Fruit fly (Drosophila melanogaster) whole organism, embryonic: ENCODE results near the gene Actn.

Experiments
- B-H1 ChIP-seq: fragments of 200-800 bp; sonication (Bioruptor generic); IDR thresholded peaks from 3 replicates; pipeline ENCODE4 v1.3.6; 2022; ENCODE audit warnings: missing biosample characterization, missing genetic modification characterization
- Bteb2 ChIP-seq: fragments of 200-800 bp; sonication (Bioruptor generic); optimal IDR thresholded peaks from 2 replicates; lab custom pipeline; 2016; ENCODE audit warnings: missing biosample characterization, missing genetic modification characterization
- CG10209 ChIP-seq: fragments of 200-800 bp; sonication (Bioruptor generic); optimal IDR thresholded peaks from 3 replicates; lab custom pipeline; 2017; ENCODE audit warnings: missing biosample characterization, mild to moderate bottlenecking, missing genetic modification characterization, missing genetic modification reagents
- CG10274 ChIP-seq: fragments of 200-800 bp; sonication (Bioruptor generic); optimal IDR thresholded peaks from 3 replicates; lab custom pipeline; 2017; ENCODE audit warnings: missing biosample characterization, mild to moderate bottlenecking, missing genetic modification characterization
- CG10654 ChIP-seq: fragments of 200-800 bp; sonication (Bioruptor generic); optimal IDR thresholded peaks from 2 replicates; lab custom pipeline; 2016; ENCODE audit warnings: missing biosample characterization, missing genetic modification characterization
- CG12391 ChIP-seq: fragments of 200-800 bp; sonication (Bioruptor generic); optimal IDR thresholded peaks from 3 replicates; lab custom pipeline; 2018; ENCODE audit warnings: missing biosample characterization, mild to moderate bottlenecking, missing genetic modification characterization, moderate library complexity
- CG12659 ChIP-seq: fragments of 200-800 bp; sonication (Bioruptor generic); optimal IDR thresholded peaks from 3 replicates; lab custom pipeline; 2017; ENCODE audit warnings: mild to moderate bottlenecking, missing biosample characterization, missing genetic modification reagents, missing genetic modification characterization
- CG13287 ChIP-seq: fragments of 200-800 bp; sonication (Bioruptor generic); IDR thresholded peaks from 2 replicates; pipeline ENCODE4 v1.3.6; 2022; ENCODE audit warnings: missing biosample characterization, missing genetic modification characterization; ENCODE audit not compliant: partially characterized antibody
- CG17328 ChIP-seq: fragments of 200-800 bp; sonication (Bioruptor generic); IDR thresholded peaks from 2 replicates; pipeline ENCODE4 v1.3.6; 2022; ENCODE audit warnings: missing biosample characterization, missing genetic modification characterization
- CG31224 ChIP-seq: fragments of 200-800 bp; sonication (Bioruptor generic); IDR thresholded peaks from 2 replicates; pipeline ENCODE4 v1.3.6; 2022; ENCODE audit warnings: missing biosample characterization, missing genetic modification characterization
- CG32532 ChIP-seq: fragments of 200-800 bp; sonication (Bioruptor generic); IDR thresholded peaks from 2 replicates; pipeline ENCODE4 v1.3.6; 2022; ENCODE audit warnings: missing biosample characterization, missing genetic modification characterization
- CG43689 ChIP-seq: fragments of 200-800 bp; sonication (Bioruptor generic); IDR thresholded peaks from 2 replicates; pipeline ENCODE4 v1.3.6; 2022; ENCODE audit warnings: missing biosample characterization, missing genetic modification characterization
- CG4854 ChIP-seq: fragments of 200-800 bp; sonication (Bioruptor generic); optimal IDR thresholded peaks from 2 replicates; lab custom pipeline; 2016; ENCODE audit warnings: missing biosample characterization, missing genetic modification characterization, inconsistent platforms
- CG7357 ChIP-seq: fragments of 200-800 bp; sonication (Bioruptor generic); IDR thresholded peaks from 3 replicates; pipeline ENCODE4 v1.3.6; 2022; ENCODE audit warnings: missing biosample characterization, missing genetic modification characterization
- CG7839 ChIP-seq: fragments of 200-800 bp; sonication (Bioruptor generic); optimal IDR thresholded peaks from 3 replicates; lab custom pipeline; 2018; ENCODE audit warnings: missing biosample characterization, mild to moderate bottlenecking, missing genetic modification characterization, moderate library complexity
- CG9727 ChIP-seq: fragments of 200-800 bp; sonication (Bioruptor generic); optimal IDR thresholded peaks from 3 replicates; lab custom pipeline; 2017; ENCODE audit warnings: missing biosample characterization, mild to moderate bottlenecking, missing genetic modification characterization
- CrebB ChIP-seq: fragments of 200-800 bp; sonication (Bioruptor generic); optimal IDR thresholded peaks from 3 replicates; lab custom pipeline; 2018; ENCODE audit warnings: missing biosample characterization, mild to moderate bottlenecking, missing genetic modification characterization
- D19A ChIP-seq: fragments of 200-800 bp; optimal IDR thresholded peaks from 3 replicates; lab custom pipeline; 2019; ENCODE audit warnings: missing biosample characterization, mild to moderate bottlenecking, missing genetic modification characterization, moderate library complexity
- Dip3 ChIP-seq: fragments of 200-800 bp; sonication (Bioruptor generic); optimal IDR thresholded peaks from 3 replicates; lab custom pipeline; 2016; ENCODE audit warnings: missing biosample characterization, missing genetic modification characterization
- Gsc ChIP-seq: fragments of 200-800 bp; sonication (Bioruptor generic); IDR thresholded peaks from 2 replicates; pipeline ENCODE4 v1.3.6; 2022; ENCODE audit warnings: missing biosample characterization, missing genetic modification characterization
- Gug ChIP-seq: fragments of 200-800 bp; sonication (Bioruptor generic); IDR thresholded peaks from 4 replicates; pipeline ENCODE4 v1.3.6; 2022; ENCODE audit warnings: missing biosample characterization, missing genetic modification characterization
- Hr3 ChIP-seq: fragments of 200-800 bp; sonication (Bioruptor generic); optimal IDR thresholded peaks from 3 replicates; lab custom pipeline; 2016; ENCODE audit warnings: missing biosample characterization, missing genetic modification characterization
- Lim3 ChIP-seq: fragments of 200-800 bp; sonication (Bioruptor generic); IDR thresholded peaks from 2 replicates; pipeline ENCODE4 v1.3.6; 2022; ENCODE audit warnings: missing biosample characterization, missing genetic modification characterization
- Lpt ChIP-seq: fragments of >200 bp; optimal IDR thresholded peaks from 2 replicates; lab custom pipeline; 2018; ENCODE audit warnings: missing biosample characterization, missing genetic modification characterization
- Oaz ChIP-seq: fragments of 200-800 bp; sonication (Bioruptor generic); IDR thresholded peaks from 2 replicates; pipeline ENCODE4 v1.3.6; 2022; ENCODE audit warnings: missing biosample characterization, missing genetic modification characterization
- Optix ChIP-seq: fragments of 200-800 bp; sonication (Bioruptor generic); IDR thresholded peaks from 3 replicates; pipeline ENCODE4 v1.3.6; 2022; ENCODE audit warnings: missing biosample characterization, missing genetic modification characterization
- Sox100B ChIP-seq: fragments of 200-800 bp; sonication (Bioruptor generic); optimal IDR thresholded peaks from 3 replicates; lab custom pipeline; 2018; ENCODE audit warnings: missing biosample characterization, mild to moderate bottlenecking, missing genetic modification characterization
- Taf1 ChIP-seq: fragments of 200-800 bp; sonication (Bioruptor generic); IDR thresholded peaks from 2 replicates; pipeline ENCODE4 v1.3.6; 2022; ENCODE audit warnings: missing biosample characterization, missing genetic modification characterization
- Trl ChIP-seq, 3 experiments: fragments of >200 bp in 2 of 3; fragments of 200-800 bp in 1 of 3; sonication (Bioruptor generic) in 1 of 3; optimal IDR thresholded peaks; 2 replicates in 1 of 3; 3 replicates in 2 of 3; lab custom pipeline; 2016 to 2017; ENCODE audit warnings: missing biosample characterization in 1 of 3, missing genetic modification characterization in 1 of 3
- Vsx1 ChIP-seq: fragments of 200-800 bp; sonication (Bioruptor generic); optimal IDR thresholded peaks from 2 replicates; lab custom pipeline; 2017; ENCODE audit warnings: missing biosample characterization, mild to moderate bottlenecking, missing genetic modification characterization, missing genetic modification reagents
- abd-A ChIP-seq: fragments of 200-800 bp; sonication (Bioruptor generic); optimal IDR thresholded peaks from 3 replicates; lab custom pipeline; 2019; ENCODE audit warnings: missing biosample characterization, mild to moderate bottlenecking, missing genetic modification characterization, moderate library complexity
- ara ChIP-seq: fragments of 200-800 bp; sonication (Bioruptor generic); IDR thresholded peaks from 2 replicates; pipeline ENCODE4 v1.3.6; 2022; ENCODE audit warnings: missing biosample characterization, missing genetic modification characterization
- dmrt99B ChIP-seq: fragments of 200-800 bp; sonication (Bioruptor generic); optimal IDR thresholded peaks from 2 replicates; lab custom pipeline; 2018; ENCODE audit warnings: missing biosample characterization, mild to moderate bottlenecking, missing genetic modification characterization, moderate library complexity
- gcm ChIP-seq: fragments of 200-800 bp; sonication (Bioruptor generic); optimal IDR thresholded peaks from 2 replicates; lab custom pipeline; 2019; ENCODE audit warnings: missing biosample characterization, mild to moderate bottlenecking, missing genetic modification characterization, moderate library complexity
- ind ChIP-seq: fragments of 200-800 bp; sonication (Bioruptor generic); optimal IDR thresholded peaks from 3 replicates; lab custom pipeline; 2016; ENCODE audit warnings: missing biosample characterization, missing genetic modification characterization
- ken ChIP-seq: fragments of 200-800 bp; sonication (Bioruptor generic); IDR thresholded peaks from 3 replicates; pipeline ENCODE4 v1.3.6; 2022; ENCODE audit warnings: missing biosample characterization, missing genetic modification characterization
- kni ChIP-seq: fragments of 200-800 bp; sonication (Bioruptor generic); optimal IDR thresholded peaks from 3 replicates; lab custom pipeline; 2017; ENCODE audit warnings: mild to moderate bottlenecking, missing biosample characterization, missing genetic modification reagents, missing genetic modification characterization
- lilli ChIP-seq: fragments of 200-800 bp; sonication (Bioruptor generic); optimal IDR thresholded peaks from 3 replicates; lab custom pipeline; 2016; ENCODE audit warnings: missing biosample characterization, missing genetic modification characterization
- org-1 ChIP-seq: fragments of 200-800 bp; sonication (Bioruptor generic); optimal IDR thresholded peaks from 2 replicates; lab custom pipeline; 2017; ENCODE audit warnings: missing biosample characterization, missing genetic modification characterization
- peb ChIP-seq: fragments of 200-800 bp; sonication (Bioruptor generic); IDR thresholded peaks from 2 replicates; pipeline ENCODE4 v1.3.6; 2022; ENCODE audit warnings: missing biosample characterization, missing genetic modification characterization
- pros ChIP-seq: fragments of 200-800 bp; sonication (Bioruptor generic); optimal IDR thresholded peaks from 3 replicates; lab custom pipeline; 2019; ENCODE audit warnings: missing biosample characterization, mild to moderate bottlenecking, missing genetic modification characterization, moderate library complexity
- pzg ChIP-seq: fragments of 200-800 bp; sonication (Bioruptor generic); optimal IDR thresholded peaks from 3 replicates; lab custom pipeline; 2018; ENCODE audit warnings: missing biosample characterization, mild to moderate bottlenecking, missing genetic modification characterization, moderate library complexity
- sens ChIP-seq: fragments of 200-800 bp; sonication (Bioruptor generic); peaks from one replicate; lab custom pipeline; 2016; ENCODE audit warnings: missing biosample characterization, missing genetic modification characterization
- sisA ChIP-seq: fragments of 200-800 bp; sonication (Bioruptor generic); IDR thresholded peaks from 2 replicates; pipeline ENCODE4 v1.3.6; 2022; ENCODE audit warnings: missing biosample characterization, missing genetic modification characterization
- slbo ChIP-seq: fragments of 200-800 bp; sonication (Bioruptor generic); IDR thresholded peaks from 2 replicates; pipeline ENCODE4 v1.3.6; 2022; ENCODE audit warnings: missing biosample characterization, missing genetic modification characterization
- slou ChIP-seq: fragments of 200-800 bp; sonication (Bioruptor generic); optimal IDR thresholded peaks from 3 replicates; lab custom pipeline; 2016; ENCODE audit warnings: missing biosample characterization, missing genetic modification characterization
- so ChIP-seq: fragments of 200-800 bp; sonication (Bioruptor generic); IDR thresholded peaks from 3 replicates; pipeline ENCODE4 v1.3.6; 2022; ENCODE audit warnings: missing biosample characterization, missing genetic modification characterization
- sob ChIP-seq: fragments of 200-800 bp; sonication (Bioruptor generic); IDR thresholded peaks from 2 replicates; pipeline ENCODE4 v1.3.6; 2022; ENCODE audit warnings: missing biosample characterization, missing genetic modification characterization
- wor ChIP-seq: fragments of 200-800 bp; sonication (Bioruptor generic); IDR thresholded peaks from 2 replicates; pipeline ENCODE4 v1.3.6; 2022; ENCODE audit warnings: missing biosample characterization, missing genetic modification characterization

The Actn gene

DNA sequence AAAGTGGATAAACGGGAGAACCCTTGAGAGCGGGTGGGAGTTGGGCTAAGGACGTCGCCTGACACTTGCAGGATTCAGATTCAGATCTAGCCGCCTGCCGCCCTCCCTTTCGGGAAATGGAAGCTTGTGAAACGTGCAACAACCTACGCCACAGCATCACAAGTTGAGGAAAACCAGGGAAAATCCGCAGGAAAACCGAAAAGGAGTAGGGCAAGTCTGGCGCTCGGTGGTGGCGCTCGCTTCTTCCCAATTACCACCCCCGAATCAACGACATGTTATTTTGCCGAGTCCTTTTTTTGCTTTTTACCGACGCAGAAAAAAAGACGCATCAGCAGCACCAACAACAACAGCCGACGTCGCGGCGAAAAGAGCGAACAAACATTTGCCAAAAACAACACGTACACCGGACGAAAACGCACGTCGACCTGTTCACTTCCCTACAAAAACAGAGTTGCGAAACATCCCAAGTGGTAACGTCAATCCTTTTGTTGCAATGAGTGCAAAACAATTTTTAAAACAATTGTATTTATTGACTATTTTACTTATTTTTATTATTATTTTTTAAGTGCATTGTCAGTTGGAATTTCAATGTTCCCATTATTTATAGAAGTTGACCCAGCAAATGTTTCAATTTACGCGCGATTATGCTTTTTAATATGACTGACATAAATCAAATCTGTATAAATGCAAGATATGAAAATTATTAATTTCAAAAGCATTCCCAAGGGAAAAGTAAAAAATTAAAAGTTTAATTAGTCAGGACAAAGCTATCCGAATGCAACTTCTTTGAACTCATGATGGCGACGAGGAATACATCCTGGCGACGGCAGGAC lies 30.6 kb downstream of the Actn start (continued):
- TF ChIP-seq ken (peak; percentile 62; the same call in 2 of the 3 replicates), peb (GFP tag; lab: Robert Waterston, UW) (0 out of 2 replicates have a peak, but pooled peaks have one; percentile 15), B-H1 (GFP tag; lab: Robert Waterston, UW) (0 out of 3 replicates have a peak, but pooled peaks have one; percentile 33), CG17328 (peak; percentile 59), CG10654 (GFP tag; lab: Kevin White, UChicago) (peak; percentile 35), Lim3 (GFP tag; lab: Robert Waterston, UW) (no peak), slou (peak; percentile 50), ara (GFP tag; lab: Robert Waterston, UW) (peak; percentile 49; the same call in 1 of the 2 replicates), CG10209 (GFP tag; lab: Kevin White, UChicago) (peak; percentile 35), Gug (peak; percentile 71), CG43689 (GFP tag; lab: Robert Waterston, UW) (peak; percentile 35; the same call in 1 of the 2 replicates), CG32532 (GFP tag; lab: Robert Waterston, UW) (peak; percentile 50; the same call in 1 of the 2 replicates), CG31224 (peak; percentile 47; the same call in 1 of the 2 replicates), Optix (peak; percentile 75; the same call in 2 of the 3 replicates), pzg (GFP tag; lab: Kevin White, UChicago) (no peak), CG12659 (peak; percentile 28), kni (GFP tag; lab: Kevin White, UChicago) (no peak), CrebB (tag; lab: Kevin White, UChicago) (no peak), Trl (optimal IDR thresholded peaks at IDR 0.05; lab: Kevin White, UChicago) (no peak), Trl (GFP tag; optimal IDR thresholded peaks at IDR 0.05; lab: Kevin White, UChicago) (no peak), CG9727 (peak; percentile 53), slbo (GFP tag; lab: Robert Waterston, UW) (peak; percentile 78), pros (GFP tag; lab: Kevin White, UChicago) (peak; percentile 65), CG12391 (tag; lab: Kevin White, UChicago) (peak; percentile 50), Sox100B (GFP tag; lab: Kevin White, UChicago) (peak; percentile 54), Dip3 (GFP tag; lab: Kevin White, UChicago) (peak; percentile 8), abd-A (tag; lab: Kevin White, UChicago) (no peak), CG10274 (peak; percentile 16), CG13287 (GFP tag; lab: Robert Waterston, UW) (peak; percentile 15; the same call in 1 of the 2 replicates), ind (GFP tag; lab: Kevin White, UChicago) (peak; percentile 49), Bteb2 (GFP tag; lab: Kevin White, UChicago) (no peak), Lpt (GFP tag; lab: Kevin White, UChicago) (no peak), sisA (GFP tag; lab: Robert Waterston, UW) (peak; percentile 66), lilli (peak; percentile 51), wor (GFP tag; lab: Robert Waterston, UW) (peak; percentile 44; the same call in 1 of the 2 replicates), Hr3 (GFP tag; lab: Kevin White, UChicago) (peak; percentile 41), CG7357 (GFP tag; lab: Robert Waterston, UW) (peak; percentile 38; the same call in 1 of the 3 replicates), CG7839 (tag; lab: Kevin White, UChicago) (peak; percentile 67), CG4854 (GFP tag; lab: Kevin White, UChicago) (no peak), Gsc (GFP tag; lab: Robert Waterston, UW) (peak; percentile 46; the same call in 1 of the 2 replicates), Vsx1 (peak; percentile 24), org-1 (GFP tag; lab: Kevin White, UChicago) (peak; percentile 30), Taf1 (no peak), so (GFP tag; lab: Robert Waterston, UW) (0 out of 3 replicates have a peak, but pooled peaks have one; percentile 47), dmrt99B (tag; lab: Kevin White, UChicago) (peak; percentile 58), D19A (peak; percentile 88), Oaz (GFP tag; lab: Robert Waterston, UW) (no peak), gcm (no peak), sob (GFP tag; lab: Robert Waterston, UW) (peak; percentile 41; the same call in 1 of the 2 replicates), sens (peak; percentile 31)
